Worm (Caenorhabditis elegans): ENCODE results near the gene F40H3.3.

Gene F40H3.3

DNA sequence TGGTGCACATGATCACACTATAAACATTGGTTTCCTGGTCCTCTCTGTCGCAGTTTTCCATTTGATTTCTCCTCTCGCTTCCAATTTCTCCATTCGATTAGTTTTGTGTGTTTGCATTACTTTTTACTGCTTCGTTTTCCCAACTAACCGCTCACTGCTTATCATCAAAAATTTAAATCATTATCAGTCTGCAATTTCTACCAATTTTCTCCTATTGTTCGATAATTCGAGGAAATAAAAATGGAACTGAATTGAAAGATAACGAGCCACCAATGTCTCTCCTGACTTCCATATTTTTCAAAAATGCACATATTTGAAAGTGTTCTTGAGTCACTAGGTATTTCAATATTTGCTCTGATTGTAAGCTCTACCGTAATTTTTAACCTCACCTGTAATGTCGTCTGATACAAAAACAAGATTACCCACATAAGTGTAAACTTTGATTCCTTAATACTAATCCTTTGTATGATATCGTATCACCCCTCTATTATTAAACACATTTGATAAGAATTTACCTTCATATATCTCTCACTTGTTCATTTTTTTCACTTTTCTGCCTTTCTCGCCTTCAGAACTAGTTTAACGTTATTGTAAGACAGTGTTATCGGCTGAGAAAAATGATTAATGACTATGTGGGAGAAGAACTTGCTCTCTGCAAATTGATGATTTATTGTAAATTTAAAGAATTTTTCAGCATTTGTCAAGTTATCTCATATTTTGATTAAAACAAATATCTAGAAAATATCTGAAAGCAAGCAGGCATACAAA is 6.9 kb downstream of the F40H3.3 start:
- TF ChIP-seq fos-1 (tag; optimal IDR thresholded peaks at IDR 0.05) (peak; percentile 82), nhr-25 (tag; optimal IDR thresholded peaks at IDR 0.05) (peak; percentile 45), unc-55 (GFP tag; optimal IDR thresholded peaks at IDR 0.05) (no peak), blmp-1 (tag; optimal IDR thresholded peaks at IDR 0.05; ENCODE audit: insufficient read depth) (peak; percentile 62), sma-9 (GFP tag; optimal IDR thresholded peaks at IDR 0.05) (peak; percentile 31), sma-9 (tag; optimal IDR thresholded peaks at IDR 0.05) (no peak)

- TF ChIP-seq peb-1 (tag; optimal IDR thresholded peaks at IDR 0.05) (no peak), unc-55 (GFP tag; optimal IDR thresholded peaks at IDR 0.05) (no peak), aly-2 (tag; optimal IDR thresholded peaks at IDR 0.05) (no peak), nhr-10 (tag; optimal IDR thresholded peaks at IDR 0.05) (no peak), ztf-1 (GFP tag; conservative IDR thresholded peaks at IDR 0.05) (no peak), ama-1 (optimal IDR thresholded peaks at IDR 0.05) (no peak), elt-1 (tag; optimal IDR thresholded peaks at IDR 0.05) (no peak), gmeb-1 (tag; optimal IDR thresholded peaks at IDR 0.05) (no peak), nhr-6 (tag; optimal IDR thresholded peaks at IDR 0.05) (no peak), unc-62 (GFP tag; optimal IDR thresholded peaks at IDR 0.05) (no peak), snpc-4 (tag; optimal IDR thresholded peaks at IDR 0.05) (no peak)
These were observed 7.4 kb downstream of the F40H3.3 start for ce11 chrII:6178743-6179129.

- TF ChIP-seq nhr-129 (tag; optimal IDR thresholded peaks at IDR 0.05): no peak
- no peak for TF ChIP-seq nhr-10 (tag; optimal IDR thresholded peaks at IDR 0.05)
- TF ChIP-seq ztf-1 (GFP tag; conservative IDR thresholded peaks at IDR 0.05): no peak
- no peak for TF ChIP-seq unc-55 (GFP tag; optimal IDR thresholded peaks at IDR 0.05)
- no peak for TF ChIP-seq ZK546.5 (tag; optimal IDR thresholded peaks at IDR 0.05)
- TF ChIP-seq unc-62 (GFP tag; optimal IDR thresholded peaks at IDR 0.05): no peak
- TF ChIP-seq nhr-77 (tag; optimal IDR thresholded peaks at IDR 0.05): no peak
- TF ChIP-seq nhr-11 (tag; optimal IDR thresholded peaks at IDR 0.05): no peak
- no peak for TF ChIP-seq alr-1 (tag; optimal IDR thresholded peaks at IDR 0.05)
- no peak for TF ChIP-seq mab-5 (tag; optimal IDR thresholded peaks at IDR 0.05)
- TF ChIP-seq ceh-82 (tag; optimal IDR thresholded peaks at IDR 0.05): no peak
- TF ChIP-seq unc-39 (tag; optimal IDR thresholded peaks at IDR 0.05): no peak
- TF ChIP-seq skn-1 (tag; optimal IDR thresholded peaks at IDR 0.05): no peak
- no peak for TF ChIP-seq zag-1 (tag; optimal IDR thresholded peaks at IDR 0.05)
These were observed 8.2 kb downstream of the F40H3.3 start, which contains the start of gene F40H3.1 for ce11 chrII:6179531-6179930. Gene F40H3.1 (plus strand): TSS chrII:6179831.

ce11 chrII:6180552-6180951 is 9.2 kb downstream of the F40H3.3 start:
- TF ChIP-seq nhr-77 (tag; optimal IDR thresholded peaks at IDR 0.05): no peak

DNA sequence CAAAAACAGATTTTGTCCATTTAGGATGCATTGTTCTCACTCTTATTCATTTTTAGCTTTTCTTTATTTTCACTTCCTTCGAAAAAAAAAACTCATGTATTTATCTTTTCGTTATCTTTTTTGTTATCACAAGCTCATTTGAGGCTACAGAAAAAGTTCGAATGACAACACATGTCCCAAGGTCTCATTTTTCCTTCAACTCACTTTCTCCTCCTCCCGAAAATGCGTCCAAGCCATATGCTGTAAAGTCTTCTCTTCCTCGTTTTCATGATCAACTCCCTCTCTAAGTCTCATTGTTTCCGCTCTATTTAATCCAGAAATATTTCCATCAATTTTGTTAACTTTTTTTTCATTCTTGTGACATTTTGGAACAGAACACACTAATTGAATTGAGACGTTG is 10.0 kb downstream of the F40H3.3 start:
- peak in 1 of 2 experiments; percentile 22 for TF ChIP-seq lsy-2 (tag; optimal IDR thresholded peaks at IDR 0.05)
- TF ChIP-seq nhr-129 (tag; optimal IDR thresholded peaks at IDR 0.05): peak; percentile 38
- peak; percentile 37 for TF ChIP-seq F13H6.1 (tag; optimal IDR thresholded peaks at IDR 0.05)
- TF ChIP-seq skn-1 (tag; optimal IDR thresholded peaks at IDR 0.05): no peak
- peak; percentile 34 for TF ChIP-seq sma-9 (GFP tag; optimal IDR thresholded peaks at IDR 0.05)
- no peak for TF ChIP-seq sma-9 (tag; optimal IDR thresholded peaks at IDR 0.05)
- no peak for TF ChIP-seq unc-55 (GFP tag; optimal IDR thresholded peaks at IDR 0.05)
- no peak for TF ChIP-seq crh-2 (tag; optimal IDR thresholded peaks at IDR 0.05)
- peak; percentile 26 for TF ChIP-seq C34F6.9 (tag; optimal IDR thresholded peaks at IDR 0.05)
- no peak for TF ChIP-seq ceh-82 (tag; optimal IDR thresholded peaks at IDR 0.05)
- no peak for TF ChIP-seq nhr-237 (tag; optimal IDR thresholded peaks at IDR 0.05)

- TF ChIP-seq snpc-4 (tag; optimal IDR thresholded peaks at IDR 0.05) (no peak), ceh-82 (tag; optimal IDR thresholded peaks at IDR 0.05) (no peak), ceh-16 (tag; optimal IDR thresholded peaks at IDR 0.05) (no peak), nhr-6 (tag; optimal IDR thresholded peaks at IDR 0.05) (no peak)
These were observed 19.5 kb downstream of the F40H3.3 start for ce11 chrII:6190770-6191169.
